Fruit fly (Drosophila melanogaster) whole organism: ENCODE results near the gene unc-119.

ENCODE experiments used
- CG8478 ChIP-seq: fragments of >200 bp; optimal IDR thresholded peaks from 2 replicates; lab custom pipeline; 2018; ENCODE audit warnings: inconsistent platforms
- EcR ChIP-seq, 2 experiments: fragments of >200 bp; optimal IDR thresholded peaks; 2 replicates each; lab custom pipeline; 2017; ENCODE audit warnings: missing biosample characterization in 2 of 2, missing genetic modification characterization in 2 of 2, missing genetic modification reagents in 2 of 2
- psq ChIP-seq: fragments of >200 bp; optimal IDR thresholded peaks from 2 replicates; lab custom pipeline; 2017
- usp ChIP-seq: fragments of >200 bp; optimal IDR thresholded peaks from 2 replicates; lab custom pipeline; 2017; ENCODE audit warnings: missing biosample characterization, missing genetic modification characterization, mixed read lengths

DNA sequence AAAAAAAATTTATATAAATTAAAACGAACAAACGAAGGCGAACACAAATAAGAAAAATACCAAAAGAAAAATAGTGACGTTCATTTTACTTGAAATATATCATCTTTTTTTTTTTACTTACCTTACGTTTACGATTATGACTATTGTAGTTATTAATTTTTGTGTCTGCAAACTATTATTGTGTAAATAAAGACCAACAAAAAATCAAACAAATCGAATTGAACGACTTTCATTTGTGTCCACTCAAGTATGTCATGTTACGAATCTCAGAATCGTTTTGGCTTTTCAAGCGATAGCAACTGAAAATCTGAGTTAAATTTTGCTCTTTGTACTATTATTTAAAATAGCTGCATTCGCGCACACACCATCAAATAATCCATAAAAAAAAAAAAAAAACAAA is 37.6 kb upstream of the unc-119 start, which contains the start of gene Acsf3:
- TF ChIP-seq psq (lab: Kevin White, UChicago) (no peak), EcR (GFP tag; optimal IDR thresholded peaks at IDR 0.05; lab: Kevin White, UChicago) (no peak), usp (GFP tag; lab: Kevin White, UChicago) (no peak), CG8478 (no peak)
